Fruit fly (Drosophila melanogaster): ENCODE data around the gene CG11586.

- TF ChIP-seq mam (GFP tag; optimal IDR thresholded peaks at IDR 0.05): peak; percentile 91
- peak; percentile 70 for TF ChIP-seq CG18476 (GFP tag; optimal IDR thresholded peaks at IDR 0.05)
- peak; percentile 59; the same call in 2 of the 4 replicates for TF ChIP-seq Dll (GFP tag; IDR thresholded peaks at IDR 0.05; ENCODE audit: partially characterized antibody)
- TF ChIP-seq Fer1 (GFP tag; optimal IDR thresholded peaks at IDR 0.05): peak; percentile 85
Observed at dm6 chr3L:4259102-4259558, 3.1 kb downstream of the CG11586 start, which contains the start of the genes CG15011 and CG1309.

Measured in whole organism, embryonic.